Worm (Caenorhabditis elegans) whole organism, early embryonic: ENCODE data around the gene C42C1.19.

Experiments used
- ama-1 ChIP-seq: fragments of 150-350 bp; optimal IDR thresholded peaks from 2 replicates; lab custom pipeline; 2014
- flt-1 ChIP-seq: fragments of 200-800 bp; sonication (Bioruptor generic); IDR thresholded peaks from 2 replicates; pipeline ENCODE4 v1.3.6; 2022; ENCODE audit warnings: missing genetic modification characterization, missing compliant biosample characterization
- hmg-4 ChIP-seq: fragments of 200-800 bp; sonication (Bioruptor generic); optimal IDR thresholded peaks from 2 replicates; lab custom pipeline; 2018; ENCODE audit warnings: mild to moderate bottlenecking, missing genetic modification characterization, missing compliant biosample characterization
- hnd-1 ChIP-seq: sonication (generic microtip); optimal IDR thresholded peaks from 2 replicates; lab custom pipeline; 2016; ENCODE audit warnings: missing genetic modification characterization, missing compliant biosample characterization
- scrt-1 ChIP-seq: fragments of 200-800 bp; sonication (Bioruptor generic); IDR thresholded peaks from 2 replicates; pipeline ENCODE4 v1.3.6; 2022; ENCODE audit warnings: missing genetic modification characterization, missing compliant biosample characterization
- tra-4 ChIP-seq: sonication (generic microtip); optimal IDR thresholded peaks from 2 replicates; lab custom pipeline; 2017; ENCODE audit warnings: missing genetic modification characterization, missing compliant biosample characterization

DNA sequence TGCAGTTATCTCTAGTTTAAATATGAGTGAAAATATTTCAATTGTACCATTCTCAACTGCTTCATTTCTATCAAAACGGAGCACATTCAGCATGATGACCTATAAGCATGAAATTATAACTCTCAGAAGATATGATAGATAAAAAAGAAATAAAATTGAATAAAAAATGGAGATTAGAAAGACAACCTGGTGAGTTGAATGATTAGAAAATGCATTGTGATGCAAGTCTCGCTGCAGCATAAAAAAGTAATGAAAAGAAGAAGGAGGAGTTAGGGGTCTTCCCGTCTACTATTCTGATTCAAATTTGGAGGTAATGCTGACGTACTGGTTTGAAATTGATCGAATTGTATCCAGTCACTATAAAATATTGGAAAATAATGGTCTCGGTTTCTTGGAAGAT, 37.8 kb upstream of the C42C1.19 start, which contains the start of gene sre-15:
- TF ChIP-seq ama-1 (lab: Kevin White, UChicago) (no peak), hnd-1 (tag; lab: Kevin White, UChicago) (no peak), flt-1 (GFP tag; lab: Robert Waterston, UW) (no peak), tra-4 (tag; lab: Kevin White, UChicago) (no peak), hmg-4 (GFP tag; lab: Kevin White, UChicago) (no peak), scrt-1 (no peak)
